Worm (Caenorhabditis elegans): ENCODE results near the gene C03B1.1.
A peak's percentile ranks its signal among the peaks of the same experiment; 100 is the strongest.

C03B1.1 gene

DNA sequence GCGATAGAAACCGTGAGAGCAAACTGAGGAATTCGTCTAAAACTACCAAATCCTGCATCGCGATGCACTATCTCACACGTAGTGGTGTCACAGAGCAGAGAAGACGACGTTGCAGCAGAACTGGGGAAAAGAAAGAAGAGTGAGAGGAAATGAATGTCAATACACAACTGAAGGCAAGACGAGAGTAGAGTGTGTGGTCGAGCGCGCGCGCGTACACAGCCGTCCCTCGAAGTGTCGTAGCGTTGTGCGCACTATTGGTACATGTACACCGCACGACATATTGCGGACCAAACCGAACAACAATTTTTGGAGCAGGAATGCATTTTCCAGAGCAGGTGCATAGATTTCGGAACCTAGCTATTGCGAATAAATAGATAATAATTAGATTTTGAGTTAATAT is 3.8 kb downstream of the C03B1.1 start (continued):
- TF ChIP-seq ztf-11 (tag; optimal IDR thresholded peaks at IDR 0.05) (no peak), lin-38 (GFP tag; IDR thresholded peaks at IDR 0.05) (no peak), php-3 (GFP tag; IDR thresholded peaks at IDR 0.05) (no peak), egl-27 (tag; optimal IDR thresholded peaks at IDR 0.05) (no peak), egl-43 (GFP tag; IDR thresholded peaks at IDR 0.05) (peak; percentile 61; the same call in 1 of the 2 replicates), nhr-6 (tag; optimal IDR thresholded peaks at IDR 0.05) (no peak), fos-1 (tag; optimal IDR thresholded peaks at IDR 0.05) (no peak), ceh-32 (tag; optimal IDR thresholded peaks at IDR 0.05; ENCODE audit: poor library complexity) (no peak), F10B5.3 (tag; optimal IDR thresholded peaks at IDR 0.05) (no peak), hlh-30 (tag; optimal IDR thresholded peaks at IDR 0.05; ENCODE audit: insufficient read depth) (peak; percentile 70), duxl-1 (tag; optimal IDR thresholded peaks at IDR 0.05; ENCODE audit: poor library complexity) (no peak), F26F4.8 (GFP tag; conservative IDR thresholded peaks at IDR 0.05) (no peak), zip-2 (tag; optimal IDR thresholded peaks at IDR 0.05) (no peak), D1046.2 (GFP tag; IDR thresholded peaks at IDR 0.05) (no peak), lin-1 (GFP tag; IDR thresholded peaks at IDR 0.05) (no peak), ctbp-1 (GFP tag; IDR thresholded peaks at IDR 0.05) (peak; percentile 51; the same call in 1 of the 2 replicates), ZK337.2 (GFP tag; IDR thresholded peaks at IDR 0.05) (no peak), fkh-10 (GFP tag; optimal IDR thresholded peaks at IDR 0.05) (peak; percentile 17), snpc-1.2 (GFP tag; IDR thresholded peaks at IDR 0.05) (no peak), hlh-11 (tag; optimal IDR thresholded peaks at IDR 0.05) (peak; percentile 54), pqm-1 (tag; optimal IDR thresholded peaks at IDR 0.05) (no peak), F49E8.2 (tag; optimal IDR thresholded peaks at IDR 0.05; ENCODE audit: borderline replicate concordance) (no peak), nhr-237 (tag; optimal IDR thresholded peaks at IDR 0.05) (no peak), nhr-10 (tag; optimal IDR thresholded peaks at IDR 0.05) (no peak), mes-2 (tag; optimal IDR thresholded peaks at IDR 0.05; ENCODE audit: poor library complexity, severe bottlenecking) (peak; percentile 78), dpl-1 (GFP tag; optimal IDR thresholded peaks at IDR 0.05) (no peak), nhr-77 (tag; optimal IDR thresholded peaks at IDR 0.05) (peak; percentile 8), jun-1 (tag; optimal IDR thresholded peaks at IDR 0.05) (no peak), Y5F2A.4 (GFP tag; optimal IDR thresholded peaks at IDR 0.05) (no peak), F44E2.7 (GFP tag; IDR thresholded peaks at IDR 0.05) (no peak), nhr-111 (GFP tag; optimal IDR thresholded peaks at IDR 0.05) (no peak), nhr-11 (tag; optimal IDR thresholded peaks at IDR 0.05) (no peak), mxl-3 (GFP tag; optimal IDR thresholded peaks at IDR 0.05) (peak; percentile 74), ZK546.5 (tag; optimal IDR thresholded peaks at IDR 0.05) (no peak)

- TF ChIP-seq php-3 (GFP tag; IDR thresholded peaks at IDR 0.05), result no peak
- TF ChIP-seq unc-62 (GFP tag; optimal IDR thresholded peaks at IDR 0.05 in 1 of 2), result peak in 1 of 2 experiments; percentile 74
- TF ChIP-seq unc-62 (tag; optimal IDR thresholded peaks at IDR 0.05), result no peak
Observed at ce11 chrX:6382930-6383329, 8.4 kb downstream of the C03B1.1 start.

- TF ChIP-seq aha-1 (tag) (peak; percentile 12), snpc-1.2 (GFP tag; IDR thresholded peaks at IDR 0.05) (no peak)
Observed at ce11 chrX:6384537-6384936, 10.0 kb downstream of the C03B1.1 start.

- TF ChIP-seq snpc-1.2 (GFP tag; IDR thresholded peaks at IDR 0.05) (no peak), dmd-9 (GFP tag; IDR thresholded peaks at IDR 0.05) (no peak), unc-62 (GFP tag; optimal IDR thresholded peaks at IDR 0.05 in 1 of 2) (peak in 1 of 2 experiments; percentile 18), unc-62 (tag; optimal IDR thresholded peaks at IDR 0.05) (no peak), ZK546.5 (tag; optimal IDR thresholded peaks at IDR 0.05) (no peak), aha-1 (tag) (peak; percentile 70), hif-1 (tag; optimal IDR thresholded peaks at IDR 0.05) (no peak), Y105C5A.15 (GFP tag; IDR thresholded peaks at IDR 0.05) (no peak)
Observed at ce11 chrX:6385185-6385584, 10.6 kb downstream of the C03B1.1 start, which contains the start of gene igdb-3. Gene igdb-3 (plus strand): TSS chrX:6385485.

Data from whole organism, L4 larva.